Worm (Caenorhabditis elegans): ENCODE measurements around the gene gad-3.
A peak's percentile ranks its signal among the peaks of the same experiment; 100 is the strongest.

- TF ChIP-seq hmg-4 (GFP tag; optimal IDR thresholded peaks at IDR 0.05) (no peak), ceh-36 (tag; optimal IDR thresholded peaks at IDR 0.05) (peak; percentile 44), hnd-1 (tag; optimal IDR thresholded peaks at IDR 0.05) (no peak), ama-1 (optimal IDR thresholded peaks at IDR 0.05) (no peak), tbx-11 (GFP tag; IDR thresholded peaks at IDR 0.05) (no peak), ceh-13 (GFP tag; optimal IDR thresholded peaks at IDR 0.05) (no peak), F13C5.2 (tag; optimal IDR thresholded peaks at IDR 0.05) (no peak), scrt-1 (GFP tag; IDR thresholded peaks at IDR 0.05) (no peak), pes-1 (GFP tag; IDR thresholded peaks at IDR 0.05) (no peak), hmbx-1 (tag; optimal IDR thresholded peaks at IDR 0.05) (no peak)
These were observed 46.6 kb upstream of the gad-3 start for ce11 chrV:9219390-9219733.
